Worm (Caenorhabditis elegans) whole organism, L2 larva: ENCODE measurements around the gene F08G12.5.

Source experiments
- C34F6.9 ChIP-seq: fragments of 150-350 bp; optimal IDR thresholded peaks from 2 replicates; lab custom pipeline; 2014; ENCODE audit warnings: missing biosample characterization, missing genetic modification characterization
- F13H6.1 ChIP-seq: sonication (generic microtip); optimal IDR thresholded peaks from 2 replicates; lab custom pipeline; 2016; ENCODE audit warnings: missing genetic modification characterization, missing compliant biosample characterization
- R02D3.7 ChIP-seq: fragments of 150-350 bp; optimal IDR thresholded peaks from 2 replicates; lab custom pipeline; 2014; ENCODE audit warnings: missing biosample characterization, missing genetic modification characterization
- Y55F3AM.14 ChIP-seq: fragments of 200-800 bp; sonication (Bioruptor generic); optimal IDR thresholded peaks from 2 replicates; lab custom pipeline; 2018; ENCODE audit warnings: mild to moderate bottlenecking, missing genetic modification characterization, missing compliant biosample characterization
- ZK546.5 ChIP-seq: sonication (generic microtip); optimal IDR thresholded peaks from 2 replicates; lab custom pipeline; 2017; ENCODE audit warnings: missing biosample characterization, missing genetic modification characterization
- alr-1 ChIP-seq: fragments of 150-350 bp; optimal IDR thresholded peaks from 2 replicates; lab custom pipeline; 2014; ENCODE audit warnings: missing biosample characterization, missing genetic modification characterization
- aly-2 ChIP-seq: fragments of 150-350 bp; optimal IDR thresholded peaks from 2 replicates; lab custom pipeline; 2014; ENCODE audit warnings: missing biosample characterization, missing genetic modification characterization
- ama-1 ChIP-seq: fragments of 150-350 bp; optimal IDR thresholded peaks from 2 replicates; lab custom pipeline; 2018; ENCODE audit warnings: inconsistent platforms
- blmp-1 ChIP-seq: sonication (generic microtip); optimal IDR thresholded peaks from 2 replicates; lab custom pipeline; 2017; ENCODE audit warnings: missing genetic modification characterization, mild to moderate bottlenecking, missing compliant biosample characterization, antibody characterized with exemption, moderate library complexity; ENCODE audit not compliant: insufficient read depth
- ceh-16 ChIP-seq: fragments of 150-350 bp; optimal IDR thresholded peaks from 2 replicates; lab custom pipeline; 2014; ENCODE audit warnings: missing biosample characterization, missing genetic modification characterization
- ceh-82 ChIP-seq: fragments of 150-350 bp; optimal IDR thresholded peaks from 2 replicates; lab custom pipeline; 2014; ENCODE audit warnings: missing biosample characterization, missing genetic modification characterization
- crh-2 ChIP-seq: sonication (generic microtip); optimal IDR thresholded peaks from 2 replicates; lab custom pipeline; 2017; ENCODE audit warnings: missing biosample characterization, missing genetic modification characterization
- dmd-4 ChIP-seq: sonication (generic microtip); optimal IDR thresholded peaks from 2 replicates; lab custom pipeline; 2017; ENCODE audit warnings: missing biosample characterization, missing genetic modification characterization
- egl-27 ChIP-seq: sonication (generic microtip); optimal IDR thresholded peaks from 3 replicates; lab custom pipeline; 2017; ENCODE audit warnings: missing biosample characterization, missing genetic modification reagents, missing genetic modification characterization
- elt-1 ChIP-seq: fragments of 150-350 bp; optimal IDR thresholded peaks from 2 replicates; lab custom pipeline; 2014; ENCODE audit warnings: missing biosample characterization, missing genetic modification characterization
- elt-3 ChIP-seq: sonication (generic microtip); optimal IDR thresholded peaks from 2 replicates; lab custom pipeline; 2017; ENCODE audit warnings: missing biosample characterization, missing genetic modification characterization
- fos-1 ChIP-seq: fragments of 150-350 bp; optimal IDR thresholded peaks from 2 replicates; lab custom pipeline; 2014; ENCODE audit warnings: missing biosample characterization, missing genetic modification characterization
- lin-11 ChIP-seq: fragments of 150-350 bp; sonication (generic microtip); optimal IDR thresholded peaks from 2 replicates; lab custom pipeline; 2014; ENCODE audit warnings: missing biosample characterization, missing genetic modification characterization, inconsistent platforms, mixed read lengths
- lin-13 ChIP-seq: fragments of 150-350 bp; optimal IDR thresholded peaks from 2 replicates; lab custom pipeline; 2014; ENCODE audit warnings: missing biosample characterization, missing genetic modification reagents, missing genetic modification characterization
- lin-39 ChIP-seq: fragments of 150-350 bp; optimal IDR thresholded peaks from 2 replicates; lab custom pipeline; 2014; ENCODE audit warnings: missing biosample characterization, missing genetic modification reagents, missing genetic modification characterization
- lsy-2 ChIP-seq, 2 experiments: fragments of 150-350 bp in 1 of 2; sonication (generic microtip) in 1 of 2; optimal IDR thresholded peaks; 2 replicates each; lab custom pipeline; 2014 to 2017; ENCODE audit warnings: missing biosample characterization in 2 of 2, missing genetic modification characterization in 2 of 2
- mab-5 ChIP-seq: fragments of 150-350 bp; optimal IDR thresholded peaks from 2 replicates; lab custom pipeline; 2014; ENCODE audit warnings: missing biosample characterization, missing genetic modification characterization
- mbf-1 ChIP-seq: sonication (generic microtip); optimal IDR thresholded peaks from 2 replicates; lab custom pipeline; 2017; ENCODE audit warnings: missing biosample characterization, missing genetic modification characterization
- mdl-1 ChIP-seq, 2 experiments: fragments of 150-350 bp in 1 of 2; sonication (generic microtip) in 1 of 2; optimal IDR thresholded peaks; 2 replicates each; lab custom pipeline; 2017; ENCODE audit warnings: missing biosample characterization in 2 of 2, missing genetic modification characterization in 2 of 2
- nhr-11 ChIP-seq: fragments of 150-350 bp; optimal IDR thresholded peaks from 2 replicates; lab custom pipeline; 2014; ENCODE audit warnings: missing biosample characterization, missing genetic modification characterization
- nhr-129 ChIP-seq: fragments of 150-350 bp; optimal IDR thresholded peaks from 2 replicates; lab custom pipeline; 2014; ENCODE audit warnings: missing biosample characterization, missing genetic modification characterization
- nhr-21 ChIP-seq: fragments of 150-350 bp; optimal IDR thresholded peaks from 2 replicates; lab custom pipeline; 2014; ENCODE audit warnings: missing biosample characterization, missing genetic modification characterization
- nhr-237 ChIP-seq: fragments of 150-350 bp; optimal IDR thresholded peaks from 2 replicates; lab custom pipeline; 2014; ENCODE audit warnings: missing biosample characterization, missing genetic modification characterization
- nhr-25 ChIP-seq: fragments of 150-350 bp; sonication (generic microtip); optimal IDR thresholded peaks from 3 replicates; lab custom pipeline; 2014; ENCODE audit warnings: missing biosample characterization, missing genetic modification characterization
- nhr-6 ChIP-seq: fragments of 150-350 bp; optimal IDR thresholded peaks from 2 replicates; lab custom pipeline; 2014; ENCODE audit warnings: missing biosample characterization, missing genetic modification characterization
- nhr-77 ChIP-seq: fragments of 150-350 bp; optimal IDR thresholded peaks from 2 replicates; lab custom pipeline; 2014; ENCODE audit warnings: missing biosample characterization, missing genetic modification characterization
- peb-1 ChIP-seq: fragments of 150-350 bp; optimal IDR thresholded peaks from 2 replicates; lab custom pipeline; 2014; ENCODE audit warnings: missing biosample characterization, missing genetic modification characterization
- sem-4 ChIP-seq: fragments of 150-350 bp; optimal IDR thresholded peaks from 2 replicates; lab custom pipeline; 2014; ENCODE audit warnings: missing biosample characterization, missing genetic modification reagents, missing genetic modification characterization
- skn-1 ChIP-seq: sonication (generic microtip); optimal IDR thresholded peaks from 2 replicates; lab custom pipeline; 2017; ENCODE audit warnings: missing biosample characterization, missing genetic modification characterization
- sma-3 ChIP-seq: sonication (generic microtip); optimal IDR thresholded peaks from 2 replicates; lab custom pipeline; 2016; ENCODE audit warnings: missing genetic modification reagents, missing genetic modification characterization, missing compliant biosample characterization
- sma-9 ChIP-seq, 2 experiments: fragments of 150-350 bp in 1 of 2; sonication (generic microtip) in 1 of 2; optimal IDR thresholded peaks; 2 replicates each; lab custom pipeline; 2014 to 2016; ENCODE audit warnings: missing genetic modification characterization in 2 of 2, mild to moderate bottlenecking in 1 of 2, missing biosample characterization in 1 of 2, missing compliant biosample characterization in 1 of 2, missing genetic modification reagents in 1 of 2, moderate library complexity in 1 of 2
- snpc-4 ChIP-seq: fragments of 150-350 bp; optimal IDR thresholded peaks from 2 replicates; lab custom pipeline; 2014; ENCODE audit warnings: missing biosample characterization, missing genetic modification characterization
- unc-39 ChIP-seq: fragments of 150-350 bp; optimal IDR thresholded peaks from 2 replicates; lab custom pipeline; 2014; ENCODE audit warnings: missing biosample characterization, missing genetic modification characterization
- unc-55 ChIP-seq: fragments of 150-350 bp; sonication (generic microtip); optimal IDR thresholded peaks from 3 replicates; lab custom pipeline; 2014; ENCODE audit warnings: missing biosample characterization, missing genetic modification reagents, missing genetic modification characterization
- unc-62 ChIP-seq: fragments of 150-350 bp; optimal IDR thresholded peaks from 2 replicates; lab custom pipeline; 2014; ENCODE audit warnings: missing biosample characterization, missing genetic modification reagents, missing genetic modification characterization
- zag-1 ChIP-seq: fragments of 150-350 bp; optimal IDR thresholded peaks from 2 replicates; lab custom pipeline; 2014; ENCODE audit warnings: missing biosample characterization, missing genetic modification characterization
- ztf-1 ChIP-seq: fragments of 200-800 bp; sonication (Bioruptor generic); conservative IDR thresholded peaks from 2 replicates; pipeline ENCODE4 v1.3.6; 2022; ENCODE audit warnings: missing genetic modification characterization, missing compliant biosample characterization
- ztf-11 ChIP-seq: sonication (generic microtip); optimal IDR thresholded peaks from 2 replicates; lab custom pipeline; 2017; ENCODE audit warnings: missing biosample characterization, missing genetic modification characterization
- ztf-4 ChIP-seq: fragments of 150-350 bp; optimal IDR thresholded peaks from 2 replicates; lab custom pipeline; 2014; ENCODE audit warnings: missing biosample characterization, missing genetic modification characterization

Gene F08G12.5

ce11 chrX:11268970-11269369, 41.1 kb downstream of the F08G12.5 start, which contains the start of gene C03A3.3:
TSS of gene C03A3.3 (minus strand) at chrX:11269070.
- TF ChIP-seq sma-9 (GFP tag; optimal IDR thresholded peaks at IDR 0.05; lab: Kevin White, UChicago) (no peak), sma-9 (tag; optimal IDR thresholded peaks at IDR 0.05; lab: Kevin White, UChicago) (no peak), unc-55 (peak; percentile 31)
- TF ChIP-seq, all 48 proteins: peak for 1

- no peak for TF ChIP-seq nhr-25 (tag; lab: Kevin White, UChicago)
- no peak for TF ChIP-seq unc-62 (GFP tag; lab: Kevin White, UChicago)
- TF ChIP-seq mab-5 (tag; lab: Kevin White, UChicago) = no peak
- no peak for TF ChIP-seq nhr-129
- TF ChIP-seq unc-39 (tag; lab: Kevin White, UChicago) = no peak
- TF ChIP-seq mbf-1 (tag; lab: Kevin White, UChicago) = no peak
- no peak for TF ChIP-seq nhr-77 (tag; lab: Kevin White, UChicago)
- no peak for TF ChIP-seq peb-1 (tag; lab: Kevin White, UChicago)
- TF ChIP-seq ztf-4 (tag; lab: Kevin White, UChicago) = no peak
- no peak for TF ChIP-seq lin-11
- TF ChIP-seq skn-1 (tag; lab: Kevin White, UChicago) = no peak
Observed at ce11 chrX:11266711-11267110, 43.4 kb downstream of the F08G12.5 start, which contains the start of gene C03A3.9. TSS of gene C03A3.9 (plus strand) at chrX:11267011.

DNA sequence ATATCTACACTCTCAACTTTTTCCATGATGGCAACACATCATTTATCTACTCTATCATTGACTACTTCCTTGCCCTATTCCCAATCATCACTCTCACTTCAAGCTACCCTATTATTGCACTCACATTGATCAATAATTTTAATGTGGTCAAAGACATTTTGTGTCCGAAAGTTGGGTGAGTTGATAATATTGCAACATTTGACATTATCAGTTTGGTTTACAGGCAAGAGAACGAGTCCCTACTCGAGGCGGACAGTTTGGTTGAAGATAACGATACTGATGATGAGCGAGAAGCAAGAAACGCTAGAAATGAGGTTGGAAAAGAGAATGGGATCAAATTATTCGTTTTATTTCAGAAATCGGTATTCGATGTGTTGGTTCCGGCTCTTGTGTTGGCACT, 45.4 kb downstream of the F08G12.5 start:
- TF ChIP-seq nhr-77 (tag; lab: Kevin White, UChicago) (no peak), elt-1 (no peak), fos-1 (peak; percentile 93), ceh-82 (no peak)
- TF ChIP-seq, all 48 proteins: peak for 1

DNA sequence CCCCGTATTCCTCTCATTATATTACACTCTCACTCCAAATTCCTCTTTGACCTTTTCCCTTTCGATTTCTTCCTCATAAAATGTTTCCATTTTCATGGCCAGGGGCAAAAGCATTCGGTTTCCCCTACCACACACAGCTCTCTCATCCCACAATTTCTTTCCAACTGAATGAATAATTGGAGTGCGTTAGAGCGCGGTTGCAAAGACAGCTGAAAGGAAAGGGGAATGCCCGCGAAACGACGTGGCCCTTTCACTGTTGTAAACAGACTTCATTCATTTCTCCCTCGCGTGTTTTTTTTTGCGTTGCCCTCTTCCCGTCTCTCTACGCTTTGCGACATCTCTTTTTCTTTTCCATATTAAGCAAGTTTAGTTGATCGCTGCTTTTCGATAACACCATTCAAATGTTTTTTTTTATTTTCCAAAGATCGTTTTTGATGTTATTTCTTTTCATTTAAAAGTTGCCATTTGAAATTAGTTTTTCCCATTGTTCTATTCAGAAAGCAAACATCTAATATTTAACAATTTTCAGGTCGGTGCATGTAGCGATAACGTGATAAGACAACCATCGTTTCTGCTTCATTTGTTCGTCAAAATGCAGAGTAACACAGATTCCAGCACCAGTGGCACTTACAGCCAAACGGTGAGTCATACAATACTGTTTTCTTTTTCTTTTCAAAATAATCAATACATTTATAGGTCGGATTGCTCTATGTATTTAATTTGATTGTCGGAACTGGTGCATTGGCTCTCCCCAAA, 47.6 kb downstream of the F08G12.5 start, which contains the start of gene C03A3.2:
TSS of gene C03A3.2 (plus strand) at position 530 of the 756 bp plus-strand sequence.
- TF ChIP-seq egl-27 (tag; lab: Kevin White, UChicago) (peak; percentile 35), nhr-11 (tag; lab: Kevin White, UChicago) (no peak), unc-55 (peak; percentile 82), aly-2 (no peak), sma-3 (GFP tag; lab: Kevin White, UChicago) (no peak), mab-5 (tag; lab: Kevin White, UChicago) (peak; percentile 63), lin-11 (peak; percentile 80), nhr-77 (tag; lab: Kevin White, UChicago) (no peak), dmd-4 (no peak), fos-1 (peak; percentile 58), ztf-11 (tag; lab: Kevin White, UChicago) (no peak), mdl-1 (tag; optimal IDR thresholded peaks at IDR 0.05; lab: Kevin White, UChicago) (peak in 1 of 2 experiments; percentile 62), F13H6.1 (tag; lab: Kevin White, UChicago) (peak; percentile 73), ceh-82 (no peak), elt-3 (tag; lab: Kevin White, UChicago) (no peak), zag-1 (tag; lab: Kevin White, UChicago) (peak; percentile 75), nhr-129 (peak; percentile 88), ztf-4 (tag; lab: Kevin White, UChicago) (no peak), unc-62 (GFP tag; lab: Kevin White, UChicago) (no peak), ztf-1 (GFP tag; lab: Robert Waterston, UW) (no peak), nhr-6 (tag; lab: Kevin White, UChicago) (peak; percentile 24), lin-13 (peak; percentile 67), nhr-21 (tag; lab: Kevin White, UChicago) (no peak), sma-9 (GFP tag; optimal IDR thresholded peaks at IDR 0.05; lab: Kevin White, UChicago) (peak; percentile 66), sma-9 (tag; optimal IDR thresholded peaks at IDR 0.05; lab: Kevin White, UChicago) (no peak), snpc-4 (tag; lab: Kevin White, UChicago) (peak; percentile 55), ama-1 (lab: Kevin White, UChicago) (no peak), crh-2 (tag; lab: Kevin White, UChicago) (peak; percentile 87), C34F6.9 (tag; lab: Kevin White, UChicago) (peak; percentile 86), lin-39 (tag; lab: Kevin White, UChicago) (no peak), lsy-2 (tag; optimal IDR thresholded peaks at IDR 0.05; lab: Kevin White, UChicago) (peak in 1 of 2 experiments; percentile 74), blmp-1 (peak; percentile 58), nhr-25 (tag; lab: Kevin White, UChicago) (peak; percentile 75), ZK546.5 (tag; lab: Kevin White, UChicago) (no peak), skn-1 (tag; lab: Kevin White, UChicago) (no peak), sem-4 (peak; percentile 49), Y55F3AM.14 (no peak), R02D3.7 (tag; lab: Kevin White, UChicago) (no peak), nhr-237 (no peak), alr-1 (tag; lab: Kevin White, UChicago) (no peak), ceh-16 (tag; lab: Kevin White, UChicago) (peak; percentile 39)
- TF ChIP-seq, all 48 proteins: peak for 20
